Fruit fly (Drosophila melanogaster) whole organism, larva: Measurements from ENCODE around the gene Eig71Ed.

Experiments used
- noc ChIP-seq: fragments of 200-800 bp; sonication (Bioruptor generic); optimal IDR thresholded peaks from 3 replicates; lab custom pipeline; 2019; ENCODE audit warnings: missing biosample characterization, mild to moderate bottlenecking, missing genetic modification characterization, moderate library complexity

Gene Eig71Ed

DNA sequence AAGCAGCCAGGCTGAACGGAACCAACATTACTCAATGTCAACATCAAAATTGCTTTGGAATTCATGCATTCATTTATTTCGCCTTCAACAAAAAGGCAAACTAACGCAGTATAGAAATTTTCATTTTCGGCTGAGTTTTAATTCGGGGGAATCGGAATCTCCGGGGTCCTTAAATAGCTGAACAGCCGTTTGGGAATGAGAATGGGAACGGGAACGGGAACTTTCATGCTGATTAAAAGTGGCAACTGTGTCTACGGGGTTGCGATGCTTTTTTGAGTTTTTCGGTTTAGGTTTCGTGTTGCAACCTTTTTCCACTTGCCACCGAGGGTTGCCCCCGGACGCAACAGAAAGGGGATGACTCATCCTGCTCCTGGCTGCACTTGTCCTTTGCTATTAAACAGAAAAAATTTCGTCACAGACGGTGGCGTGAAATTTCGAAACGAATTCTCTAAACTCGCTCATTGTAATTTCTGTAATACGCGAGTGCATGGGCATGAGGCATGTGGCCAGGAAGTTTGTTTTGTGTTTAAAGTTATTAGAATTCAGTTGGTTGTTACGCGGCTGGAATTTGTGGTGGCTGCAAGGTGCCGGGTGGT is 12.0 kb downstream of the Eig71Ed start:
- no peak for TF ChIP-seq noc (tag; lab: Kevin White, UChicago)

- TF ChIP-seq noc (tag; lab: Kevin White, UChicago), result no peak
Measured at dm6 chr3L:15665741-15666140, 13.4 kb downstream of the Eig71Ed start.

- no peak for TF ChIP-seq noc (tag; lab: Kevin White, UChicago)
Measured at dm6 chr3L:15669939-15670338, 17.6 kb downstream of the Eig71Ed start.

- TF ChIP-seq noc (tag; lab: Kevin White, UChicago), result no peak
Measured at dm6 chr3L:15670455-15670854, 18.1 kb downstream of the Eig71Ed start.

dm6 chr3L:15672800-15673199 is 20.5 kb downstream of the Eig71Ed start:
- no peak for TF ChIP-seq noc (tag; lab: Kevin White, UChicago)

dm6 chr3L:15675111-15675510 is 22.8 kb downstream of the Eig71Ed start:
- no peak for TF ChIP-seq noc (tag; lab: Kevin White, UChicago)

DNA sequence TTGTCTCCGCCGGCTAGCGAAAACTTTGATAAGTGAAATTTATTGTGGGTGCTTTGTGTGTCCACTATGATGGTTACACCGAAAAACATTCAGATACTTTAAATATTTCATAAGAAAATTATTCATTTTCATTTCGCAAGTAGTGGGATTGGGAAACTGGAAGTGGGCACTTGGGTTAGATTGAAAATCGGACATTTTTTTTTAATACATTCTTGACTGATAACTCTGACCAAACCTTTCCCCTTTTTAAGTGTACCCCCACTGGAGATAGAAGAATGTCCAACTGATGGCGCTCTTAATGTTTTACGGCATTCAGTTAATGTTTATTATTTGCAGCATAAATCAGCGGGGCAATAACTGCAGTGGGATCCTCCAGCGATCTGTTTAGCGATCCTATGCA is 25.3 kb downstream of the Eig71Ed start:
- no peak for TF ChIP-seq noc (tag; lab: Kevin White, UChicago)

dm6 chr3L:15678284-15678683 is 25.9 kb downstream of the Eig71Ed start:
- TF ChIP-seq noc (tag; lab: Kevin White, UChicago), result no peak

DNA sequence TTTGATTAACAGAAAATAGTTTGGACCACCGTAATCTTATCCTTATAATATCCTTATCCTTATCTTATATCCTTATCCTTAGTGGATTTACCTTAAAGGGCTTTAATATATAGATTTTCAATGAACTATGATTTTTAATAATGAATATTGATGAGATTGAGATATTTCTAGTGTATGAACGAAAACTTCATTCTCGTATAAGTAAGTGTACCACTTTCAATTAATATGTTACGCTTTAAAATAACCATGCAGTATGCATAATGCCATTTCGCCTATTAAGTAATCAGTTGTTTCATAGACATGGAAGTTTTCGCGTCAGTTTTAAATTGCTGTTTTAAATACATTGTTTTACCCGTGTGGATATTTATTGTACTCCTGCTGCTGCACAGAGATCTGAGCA is 27.1 kb downstream of the Eig71Ed start, which contains the start of gene CG7304:
Gene CG7304, plus strand, starts transcription at position 301 of the 400 bp plus-strand sequence.
- TF ChIP-seq noc (tag; lab: Kevin White, UChicago), result no peak

dm6 chr3L:15683345-15683922 is 31.1 kb downstream of the Eig71Ed start, which contains the start of the genes CG7579 and Pgant8:
TSS of gene CG7579 (minus strand) at chr3L:15683445.
TSS of gene Pgant8 (plus strand) at chr3L:15683872.
- no peak for TF ChIP-seq noc (tag; lab: Kevin White, UChicago)

dm6 chr3L:15684017-15684416 is 31.7 kb downstream of the Eig71Ed start:
- no peak for TF ChIP-seq noc (tag; lab: Kevin White, UChicago)

DNA sequence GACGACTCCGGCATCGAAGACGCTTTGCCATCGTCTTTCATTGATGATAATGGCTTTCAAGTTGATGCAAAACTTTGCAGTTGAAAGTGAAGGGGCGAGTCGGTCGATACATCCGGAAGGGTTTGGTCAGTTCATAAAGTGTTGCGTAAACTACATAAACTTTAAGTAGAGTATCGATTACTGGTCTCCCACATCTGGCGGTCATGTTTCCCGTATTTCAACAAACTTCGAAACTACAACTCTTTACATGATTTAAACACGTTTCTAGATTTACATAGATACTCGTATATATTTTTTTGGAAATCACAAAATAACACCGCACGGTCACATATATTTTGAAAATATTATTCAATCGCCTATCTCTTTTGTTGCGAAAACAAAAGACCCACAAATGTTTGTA is 35.5 kb downstream of the Eig71Ed start, which contains the start of gene CG34452:
Gene CG34452, minus strand, starts transcription at position 101 of the 400 bp plus-strand sequence.
- no peak for TF ChIP-seq noc (tag; lab: Kevin White, UChicago)

dm6 chr3L:15689518-15689917 is 37.2 kb downstream of the Eig71Ed start:
- TF ChIP-seq noc (tag; lab: Kevin White, UChicago), result peak; percentile 48

dm6 chr3L:15690711-15691591 is 38.6 kb downstream of the Eig71Ed start:
- TF ChIP-seq noc (tag; lab: Kevin White, UChicago), result peak; percentile 31

- no peak for TF ChIP-seq noc (tag; lab: Kevin White, UChicago)
Measured at dm6 chr3L:15691968-15692367, 39.6 kb downstream of the Eig71Ed start, which contains the start of gene CG34451. TSS of gene CG34451 (minus strand) at chr3L:15692068.

- no peak for TF ChIP-seq noc (tag; lab: Kevin White, UChicago)
Measured at dm6 chr3L:15692388-15692787, 40.1 kb downstream of the Eig71Ed start.
